Fruit fly (Drosophila melanogaster): Measurements from ENCODE around the gene zormin.

Gene zormin

DNA sequence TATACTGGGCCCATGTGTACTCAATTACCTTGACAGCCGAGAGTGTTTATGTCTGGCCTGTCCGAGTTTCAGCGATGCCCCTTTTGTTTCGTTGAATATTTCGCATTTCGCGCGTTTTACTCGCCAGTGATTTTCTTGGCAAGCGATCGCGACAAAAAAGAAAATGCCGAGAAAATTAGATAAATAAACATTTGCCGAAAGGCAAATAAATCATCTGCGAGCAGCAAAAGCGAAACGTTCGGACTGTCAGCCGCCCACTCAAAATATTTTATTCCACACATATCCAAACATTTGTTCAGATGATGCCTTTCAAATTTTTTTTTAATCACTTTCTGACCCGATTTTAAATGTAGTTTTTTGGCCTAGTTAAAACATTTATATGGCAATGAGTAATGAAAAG is 29.8 kb downstream of the zormin start (continued):
- TF ChIP-seq pfk (GFP tag; optimal IDR thresholded peaks at IDR 0.05), result no peak
- 0 out of 3 replicates have a peak, but pooled peaks have one; percentile 8 for TF ChIP-seq so (GFP tag; IDR thresholded peaks at IDR 0.05)

DNA sequence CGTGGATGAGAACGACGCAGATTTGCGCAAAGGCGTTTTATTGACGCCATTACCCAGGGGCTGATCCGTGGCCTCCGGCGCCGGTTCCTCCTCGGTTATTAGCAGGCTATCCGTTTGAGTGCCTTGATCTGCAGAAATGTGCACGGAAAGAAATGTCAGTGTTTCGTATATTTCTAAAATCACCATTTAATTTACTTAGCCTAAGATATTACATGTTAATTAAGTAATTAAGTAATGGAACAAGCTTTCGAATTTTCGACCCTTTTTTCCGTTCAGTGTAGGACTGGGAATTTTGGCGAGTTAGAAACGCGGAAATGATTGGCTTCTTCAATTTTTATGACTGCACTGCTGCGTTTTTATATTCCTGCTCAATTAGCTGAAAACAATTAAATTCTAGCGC is 32.5 kb downstream of the zormin start:
- no peak for TF ChIP-seq her (GFP tag; optimal IDR thresholded peaks at IDR 0.05)
- no peak for TF ChIP-seq CG12659 (GFP tag; optimal IDR thresholded peaks at IDR 0.05)
- TF ChIP-seq ATbp (GFP tag; optimal IDR thresholded peaks at IDR 0.05), result no peak
- TF ChIP-seq ssp (GFP tag; IDR thresholded peaks at IDR 0.05), result no peak

DNA sequence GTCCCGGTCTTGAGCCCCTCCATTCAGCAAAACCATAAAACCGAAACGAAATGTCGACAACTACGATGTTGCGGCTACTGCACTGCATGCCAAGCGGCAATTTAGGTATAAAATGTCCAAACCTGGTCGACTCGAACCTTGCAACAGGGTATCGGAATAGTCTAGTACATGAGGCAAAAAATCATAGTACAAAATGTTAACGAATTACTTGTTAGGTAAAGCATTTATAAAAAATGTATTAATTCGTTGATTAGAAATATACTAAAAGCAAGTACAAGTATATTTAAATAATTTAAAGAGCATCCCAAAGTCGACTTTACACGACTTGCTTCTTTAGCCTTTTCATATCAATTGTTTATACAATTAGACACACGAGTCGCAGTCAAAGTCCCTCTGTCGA is 33.4 kb downstream of the zormin start:
- no peak for TF ChIP-seq E2f1 (GFP tag; IDR thresholded peaks at IDR 0.05)
- peak; percentile 92 for TF ChIP-seq D19A (tag; optimal IDR thresholded peaks at IDR 0.05)
- peak; percentile 51 for TF ChIP-seq dmrt11E (tag; optimal IDR thresholded peaks at IDR 0.05)
- 0 out of 2 replicates have a peak, but pooled peaks have one; percentile 22 for TF ChIP-seq Xrp1 (GFP tag; IDR thresholded peaks at IDR 0.05)
- peak; percentile 14 for TF ChIP-seq gem (tag; optimal IDR thresholded peaks at IDR 0.05)
- no peak for TF ChIP-seq CG11085 (GFP tag; IDR thresholded peaks at IDR 0.05)
- TF ChIP-seq Drgx (GFP tag; IDR thresholded peaks at IDR 0.05), result peak; percentile 25; the same call in 1 of the 2 replicates

DNA sequence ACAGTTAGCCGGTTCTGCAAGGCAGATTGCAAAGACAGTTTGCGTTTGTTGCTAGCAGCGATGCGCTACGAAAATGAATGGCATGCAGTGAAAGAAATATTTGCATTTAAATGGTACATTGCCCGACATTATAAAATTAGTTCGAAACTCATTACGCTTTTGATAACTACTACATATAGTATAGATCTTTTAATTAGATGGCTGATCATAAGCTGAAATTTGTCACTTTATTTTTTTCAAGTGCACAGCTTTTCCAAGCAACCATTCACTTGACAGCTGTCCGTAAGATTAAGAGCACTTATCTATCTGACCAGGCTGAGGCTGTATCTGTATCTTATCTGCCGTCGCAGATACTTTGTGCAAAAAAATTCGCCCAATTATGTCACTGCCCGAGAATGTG is 34.5 kb downstream of the zormin start:
- TF ChIP-seq Ets65A (GFP tag), result peak; percentile 79
- TF ChIP-seq Med (GFP tag), result peak; percentile 68
- no peak for TF ChIP-seq CG18476 (GFP tag; optimal IDR thresholded peaks at IDR 0.05)
- TF ChIP-seq prd (optimal IDR thresholded peaks at IDR 0.05), result no peak
- 0 out of 3 replicates have a peak, but pooled peaks have one; percentile 43 for TF ChIP-seq prd (GFP tag; IDR thresholded peaks at IDR 0.05)
- TF ChIP-seq her (GFP tag; optimal IDR thresholded peaks at IDR 0.05), result no peak
- no peak for TF ChIP-seq CG14860 (GFP tag; IDR thresholded peaks at IDR 0.05; ENCODE audit: partially characterized antibody)
- TF ChIP-seq dysf (GFP tag; IDR thresholded peaks at IDR 0.05), result 0 out of 3 replicates have a peak, but pooled peaks have one; percentile 13
- no peak for TF ChIP-seq dmrt99B (tag; optimal IDR thresholded peaks at IDR 0.05)
- no peak for TF ChIP-seq CG3407 (GFP tag; optimal IDR thresholded peaks at IDR 0.05)
- no peak for TF ChIP-seq gsb (GFP tag; IDR thresholded peaks at IDR 0.05)
- no peak for TF ChIP-seq seq (GFP tag; IDR thresholded peaks at IDR 0.05)
- TF ChIP-seq Bteb2 (GFP tag; optimal IDR thresholded peaks at IDR 0.05), result no peak
- TF ChIP-seq Drgx (GFP tag; IDR thresholded peaks at IDR 0.05), result peak; percentile 85
- no peak for TF ChIP-seq Nf-YA (GFP tag; IDR thresholded peaks at IDR 0.05)
- TF ChIP-seq CG9727 (GFP tag; optimal IDR thresholded peaks at IDR 0.05), result peak; percentile 14
- TF ChIP-seq Abd-B (GFP tag; optimal IDR thresholded peaks at IDR 0.05), result no peak
- no peak for TF ChIP-seq CG15011 (GFP tag; optimal IDR thresholded peaks at IDR 0.05)
- no peak for TF ChIP-seq fd64A (GFP tag; optimal IDR thresholded peaks at IDR 0.05)
- peak; percentile 7 for TF ChIP-seq fd96Cb (tag; optimal IDR thresholded peaks at IDR 0.05)
- no peak for TF ChIP-seq CG17385 (GFP tag; optimal IDR thresholded peaks at IDR 0.05)
- TF ChIP-seq CG15696 (tag; optimal IDR thresholded peaks at IDR 0.05), result no peak
- TF ChIP-seq br (optimal IDR thresholded peaks at IDR 0.05), result no peak
- TF ChIP-seq Rfx (GFP tag; IDR thresholded peaks at IDR 0.05), result 0 out of 2 replicates have a peak, but pooled peaks have one; percentile 12
- TF ChIP-seq CG17829 (tag; optimal IDR thresholded peaks at IDR 0.05), result no peak
- TF ChIP-seq sens (GFP tag), result peak; percentile 45
- no peak for TF ChIP-seq ranshi (GFP tag; IDR thresholded peaks at IDR 0.05)
- TF ChIP-seq CG8290 (GFP tag; optimal IDR thresholded peaks at IDR 0.05), result no peak
- TF ChIP-seq CG8290 (tag; optimal IDR thresholded peaks at IDR 0.05), result no peak
- no peak for TF ChIP-seq CG11504 (tag; optimal IDR thresholded peaks at IDR 0.05)
- peak; percentile 31 for TF ChIP-seq nom (GFP tag; optimal IDR thresholded peaks at IDR 0.05)
- no peak for TF ChIP-seq cato (GFP tag; optimal IDR thresholded peaks at IDR 0.05; ENCODE audit: borderline replicate concordance)
- TF ChIP-seq grau (tag; optimal IDR thresholded peaks at IDR 0.05), result no peak
- no peak for TF ChIP-seq ewg (GFP tag; optimal IDR thresholded peaks at IDR 0.05)
- TF ChIP-seq CG7357 (GFP tag; IDR thresholded peaks at IDR 0.05), result no peak
- TF ChIP-seq CG12659 (GFP tag; optimal IDR thresholded peaks at IDR 0.05), result no peak
- no peak for TF ChIP-seq CG33557 (GFP tag; optimal IDR thresholded peaks at IDR 0.05)
- peak; percentile 13; the same call in 1 of the 2 replicates for TF ChIP-seq Xrp1 (GFP tag; IDR thresholded peaks at IDR 0.05)

All from whole organism, embryonic.